Worm (Caenorhabditis elegans) whole organism, L1 larva: ENCODE measurements around the gene mec-17.

Source experiments
- dsc-1 ChIP-seq: sonication (generic microtip); optimal IDR thresholded peaks from 2 replicates; lab custom pipeline; 2016; ENCODE audit warnings: mild to moderate bottlenecking, missing genetic modification characterization, missing compliant biosample characterization
- efl-1 ChIP-seq, 4 experiments: fragments of 150-350 bp; optimal IDR thresholded peaks in 3 of 4; peaks in 1 of 4; 1 replicate in 1 of 4; 2 replicates in 3 of 4; lab custom pipeline; 2014; ENCODE audit warnings: missing biosample characterization in 2 of 4, missing genetic modification characterization in 2 of 4, missing genetic modification reagents in 2 of 4
- elt-2 ChIP-seq: sonication (generic microtip); optimal IDR thresholded peaks from 2 replicates; lab custom pipeline; 2016; ENCODE audit warnings: missing genetic modification characterization, mild to moderate bottlenecking, inconsistent platforms, missing compliant biosample characterization, missing genetic modification reagents
- lin-35 ChIP-seq, 2 experiments: fragments of 150-350 bp; optimal IDR thresholded peaks; 2 replicates each; lab custom pipeline; 2014; ENCODE audit warnings: missing biosample characterization in 2 of 2, missing genetic modification characterization in 2 of 2, missing genetic modification reagents in 2 of 2

Gene mec-17

ce11 chrIV:7940919-7941318, 46.1 kb downstream of the mec-17 start, which contains the start of gene exc-9:
TSS of gene exc-9 (minus strand) at chrIV:7941019.
- no peak for TF ChIP-seq lin-35 (GFP tag; optimal IDR thresholded peaks at IDR 0.05; lab: Kevin White, UChicago)
- TF ChIP-seq efl-1 (optimal IDR thresholded peaks at IDR 0.05; lab: Kevin White, UChicago) = no peak
- peak in 1 of 2 experiments; percentile 61 for TF ChIP-seq efl-1 (GFP tag; optimal IDR thresholded peaks at IDR 0.05 in 1 of 2; lab: Kevin White, UChicago)

ce11 chrIV:7938834-7939233, 48.1 kb downstream of the mec-17 start, which contains the start of gene F20D12.7:
TSS of gene F20D12.7 (minus strand) at chrIV:7938934.
- TF ChIP-seq elt-2 = no peak
- TF ChIP-seq dsc-1 (tag; lab: Kevin White, UChicago) = peak; percentile 67
